Fruit fly (Drosophila melanogaster): ENCODE measurements around the gene CG7632.
A peak's percentile ranks its signal among the peaks of the same experiment; 100 is the strongest.

CG7632 gene

dm6 chr3L:21279876-21280566, 24.5 kb upstream of the CG7632 start, which contains the start of gene AcCoAS (continued):
- TF ChIP-seq CG10366 (GFP tag; IDR thresholded peaks at IDR 0.05) (no peak), ranshi (GFP tag; IDR thresholded peaks at IDR 0.05) (0 out of 2 replicates have a peak, but pooled peaks have one; percentile 8), CTCF (GFP tag; optimal IDR thresholded peaks at IDR 0.05) (peak; percentile 53), Sry-β (GFP tag; optimal IDR thresholded peaks at IDR 0.05) (no peak), CG9876 (GFP tag; optimal IDR thresholded peaks at IDR 0.05) (no peak), sd (tag; optimal IDR thresholded peaks at IDR 0.05) (peak; percentile 19), HLH54F (GFP tag; optimal IDR thresholded peaks at IDR 0.05) (peak; percentile 15), lab (GFP tag; optimal IDR thresholded peaks at IDR 0.05) (peak; percentile 78), PHDP (tag; optimal IDR thresholded peaks at IDR 0.05) (peak; percentile 16), phol (tag; optimal IDR thresholded peaks at IDR 0.05) (no peak), CG2116 (GFP tag; optimal IDR thresholded peaks at IDR 0.05) (no peak), CG6689 (GFP tag; IDR thresholded peaks at IDR 0.05) (no peak), caup (GFP tag; optimal IDR thresholded peaks at IDR 0.05; ENCODE audit: severe bottlenecking) (peak; percentile 49), CG7271 (tag; optimal IDR thresholded peaks at IDR 0.05) (no peak), gfzf (GFP tag; optimal IDR thresholded peaks at IDR 0.05) (no peak), CG15696 (tag; optimal IDR thresholded peaks at IDR 0.05) (no peak), CG18599 (GFP tag; optimal IDR thresholded peaks at IDR 0.05) (peak; percentile 81), Bdp1 (GFP tag; optimal IDR thresholded peaks at IDR 0.05) (no peak), gro (GFP tag; optimal IDR thresholded peaks at IDR 0.05) (peak; percentile 75), CG18262 (tag; optimal IDR thresholded peaks at IDR 0.05) (no peak), Ets97D (GFP tag; optimal IDR thresholded peaks at IDR 0.05) (no peak), ems (GFP tag; optimal IDR thresholded peaks at IDR 0.05) (peak; percentile 9), prd (optimal IDR thresholded peaks at IDR 0.05) (no peak), prd (GFP tag; IDR thresholded peaks at IDR 0.05) (no peak), ap (GFP tag; IDR thresholded peaks at IDR 0.05) (no peak), grau (tag; optimal IDR thresholded peaks at IDR 0.05) (peak; percentile 44), sisA (GFP tag; IDR thresholded peaks at IDR 0.05) (no peak), E2f2 (GFP tag; IDR thresholded peaks at IDR 0.05) (peak; percentile 13; the same call in 1 of the 2 replicates), pnt (GFP tag; optimal IDR thresholded peaks at IDR 0.05) (no peak), tup (GFP tag; optimal IDR thresholded peaks at IDR 0.05) (no peak), HLHmδ (GFP tag; optimal IDR thresholded peaks at IDR 0.05) (no peak), Six4 (GFP tag; optimal IDR thresholded peaks at IDR 0.05) (no peak), fru (optimal IDR thresholded peaks at IDR 0.05) (no peak), E2f1 (GFP tag; IDR thresholded peaks at IDR 0.05) (no peak), CG14441 (GFP tag; IDR thresholded peaks at IDR 0.05) (no peak), exex (tag; optimal IDR thresholded peaks at IDR 0.05) (peak; percentile 76), CG12071 (GFP tag; optimal IDR thresholded peaks at IDR 0.05) (peak; percentile 34), corto (GFP tag; optimal IDR thresholded peaks at IDR 0.05) (no peak), fd96Cb (tag; optimal IDR thresholded peaks at IDR 0.05) (no peak), lbe (GFP tag; optimal IDR thresholded peaks at IDR 0.05) (peak; percentile 54), CG6791 (GFP tag; IDR thresholded peaks at IDR 0.05; ENCODE audit: partially characterized antibody) (no peak), Nf-YB (GFP tag; optimal IDR thresholded peaks at IDR 0.05) (no peak), CG8944 (GFP tag; optimal IDR thresholded peaks at IDR 0.05) (no peak), CG17361 (GFP tag; IDR thresholded peaks at IDR 0.05) (no peak), chm (GFP tag; IDR thresholded peaks at IDR 0.05) (no peak), hth (optimal IDR thresholded peaks at IDR 0.05) (no peak), rib (GFP tag; IDR thresholded peaks at IDR 0.05) (peak; percentile 52; the same call in 1 of the 2 replicates), en (GFP tag; optimal IDR thresholded peaks at IDR 0.05) (no peak), CG16779 (GFP tag; IDR thresholded peaks at IDR 0.05) (0 out of 2 replicates have a peak, but pooled peaks have one; percentile 44), sens-2 (GFP tag; IDR thresholded peaks at IDR 0.05) (no peak), CG12299 (tag; optimal IDR thresholded peaks at IDR 0.05) (no peak)
